Fruit fly (Drosophila melanogaster): ENCODE results near the gene Spn27A.

Spn27A gene

DNA sequence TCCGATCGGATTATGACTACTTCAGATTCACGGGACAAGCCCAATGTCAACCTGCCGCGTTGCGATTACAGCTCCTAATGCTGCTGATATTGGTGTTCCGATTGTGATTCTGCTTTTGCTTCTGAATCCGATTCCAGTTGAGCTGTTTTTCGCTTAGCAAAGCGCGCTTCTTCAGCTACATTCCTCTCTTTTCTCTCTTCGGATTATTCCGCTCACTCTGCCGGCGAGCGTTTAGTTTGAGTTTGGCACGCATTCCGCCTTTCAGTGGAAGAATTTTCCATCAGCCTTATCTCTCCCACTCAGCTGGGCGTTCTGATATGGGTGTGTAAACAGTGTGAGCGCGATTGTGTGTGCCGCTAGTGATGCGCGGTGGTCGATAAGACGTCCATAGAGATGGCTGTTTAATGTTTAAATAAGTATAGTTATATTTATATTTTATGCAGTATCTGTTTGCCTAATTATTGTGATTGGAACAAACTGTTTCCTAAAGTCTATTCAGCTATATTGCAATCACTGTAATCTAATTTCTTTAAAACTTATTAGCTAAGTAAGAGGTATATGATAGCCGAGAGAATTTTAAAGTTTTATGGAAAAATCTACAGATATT, 5.3 kb downstream of the Spn27A start, which contains the start of gene Galt:
Galt (minus strand) TSS at position 315 of the 607 bp plus-strand sequence.
- TF ChIP-seq CrebA (GFP tag; optimal IDR thresholded peaks at IDR 0.05; ENCODE audit: borderline replicate concordance): no peak
- TF ChIP-seq dl (GFP tag; optimal IDR thresholded peaks at IDR 0.05; ENCODE audit: insufficient read depth in 1 of 2, partially characterized antibody in 2 of 2): no peak
- TF ChIP-seq Myc (optimal IDR thresholded peaks at IDR 0.05): peak; percentile 53
- TF ChIP-seq Jra (GFP tag; optimal IDR thresholded peaks at IDR 0.05): no peak
- TF ChIP-seq OdsH (GFP tag; optimal IDR thresholded peaks at IDR 0.05): peak; percentile 52
- no peak for TF ChIP-seq Vsx2 (GFP tag; optimal IDR thresholded peaks at IDR 0.05; ENCODE audit: partially characterized antibody)
- no peak for TF ChIP-seq CG32264 (GFP tag; optimal IDR thresholded peaks at IDR 0.05)
- TF ChIP-seq Dfd (GFP tag; optimal IDR thresholded peaks at IDR 0.05): no peak
- TF ChIP-seq fru (GFP tag; optimal IDR thresholded peaks at IDR 0.05): peak; percentile 58
- peak; percentile 4 for TF ChIP-seq CG9705 (GFP tag; optimal IDR thresholded peaks at IDR 0.05)
- peak in 1 of 2 experiments; percentile 56 for TF ChIP-seq foxo (GFP tag; optimal IDR thresholded peaks at IDR 0.05)
- no peak for TF ChIP-seq dsf (GFP tag; optimal IDR thresholded peaks at IDR 0.05; ENCODE audit: borderline replicate concordance)
- TF ChIP-seq Hr78 (GFP tag; optimal IDR thresholded peaks at IDR 0.05): no peak
- TF ChIP-seq Hr83 (GFP tag; optimal IDR thresholded peaks at IDR 0.05; ENCODE audit: poor library complexity, severe bottlenecking): peak; percentile 55
- TF ChIP-seq woc (GFP tag; optimal IDR thresholded peaks at IDR 0.05): no peak
- TF ChIP-seq Hnf4 (GFP tag; optimal IDR thresholded peaks at IDR 0.05): no peak
- TF ChIP-seq Mio (GFP tag; optimal IDR thresholded peaks at IDR 0.05): no peak
- TF ChIP-seq Rel (GFP tag; optimal IDR thresholded peaks at IDR 0.05): no peak
- TF ChIP-seq Rel (tag; optimal IDR thresholded peaks at IDR 0.05): peak; percentile 29
- TF ChIP-seq HLH106 (tag; optimal IDR thresholded peaks at IDR 0.05): peak; percentile 51
- no peak for TF ChIP-seq usp (GFP tag; optimal IDR thresholded peaks at IDR 0.05)
- TF ChIP-seq ey (GFP tag; optimal IDR thresholded peaks at IDR 0.05): peak; percentile 29
- TF ChIP-seq GATAd (GFP tag; optimal IDR thresholded peaks at IDR 0.05): no peak
- peak; percentile 70 for TF ChIP-seq Dif (GFP tag; optimal IDR thresholded peaks at IDR 0.05; ENCODE audit: partially characterized antibody)
- peak; percentile 35 for TF ChIP-seq rgr (GFP tag; optimal IDR thresholded peaks at IDR 0.05)
- peak; percentile 27 for TF ChIP-seq Sp1 (GFP tag; optimal IDR thresholded peaks at IDR 0.05)
- TF ChIP-seq sv (GFP tag; optimal IDR thresholded peaks at IDR 0.05): no peak
- TF ChIP-seq brk (GFP tag; optimal IDR thresholded peaks at IDR 0.05): no peak
- TF ChIP-seq pan (optimal IDR thresholded peaks at IDR 0.05): no peak
- no peak for TF ChIP-seq sage (GFP tag; optimal IDR thresholded peaks at IDR 0.05)
- peak; percentile 36 for TF ChIP-seq psq (GFP tag; optimal IDR thresholded peaks at IDR 0.05)
- TF ChIP-seq N (GFP tag; optimal IDR thresholded peaks at IDR 0.05): no peak
- peak; percentile 64 for TF ChIP-seq h (GFP tag; optimal IDR thresholded peaks at IDR 0.05)
- peak; percentile 18 for TF ChIP-seq br (GFP tag; optimal IDR thresholded peaks at IDR 0.05)
- no peak for TF ChIP-seq tai (GFP tag; optimal IDR thresholded peaks at IDR 0.05)

DNA sequence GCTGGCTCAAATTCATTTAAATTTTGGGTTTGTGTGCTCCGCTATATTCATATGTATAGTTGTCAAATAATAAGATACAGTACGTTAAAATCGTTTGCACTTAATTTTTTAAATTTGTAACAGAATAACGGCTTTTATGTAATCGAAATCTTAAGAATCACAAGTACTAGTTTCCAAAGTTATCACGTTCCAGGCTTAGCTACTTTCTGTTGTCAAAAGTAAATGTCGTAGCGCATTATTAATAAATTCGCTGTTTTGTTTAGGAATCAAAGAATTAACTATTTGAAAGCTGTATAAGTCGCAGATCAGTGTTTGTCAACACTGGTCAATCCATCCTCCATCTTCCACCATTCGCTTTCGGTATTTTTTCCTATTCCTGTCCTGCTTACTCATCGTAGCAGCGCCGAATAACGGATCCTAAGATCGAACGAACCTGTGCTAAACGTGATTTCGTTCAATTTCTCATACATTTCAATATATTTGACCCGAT, 9.5 kb downstream of the Spn27A start, which contains the start of the genes CG13771, CG34310 and cup:
CG13771 (minus strand) TSS at position 51 of the 490 bp plus-strand sequence.
CG34310 (plus strand) TSS at position 103 of the 490 bp plus-strand sequence.
cup (plus strand) TSS at position 103 of the 490 bp plus-strand sequence.
- TF ChIP-seq brk (GFP tag; optimal IDR thresholded peaks at IDR 0.05) (no peak), usp (GFP tag; optimal IDR thresholded peaks at IDR 0.05) (no peak), dsf (GFP tag; optimal IDR thresholded peaks at IDR 0.05; ENCODE audit: borderline replicate concordance) (no peak), psq (GFP tag; optimal IDR thresholded peaks at IDR 0.05) (peak; percentile 41), Hr78 (GFP tag; optimal IDR thresholded peaks at IDR 0.05) (no peak)

DNA sequence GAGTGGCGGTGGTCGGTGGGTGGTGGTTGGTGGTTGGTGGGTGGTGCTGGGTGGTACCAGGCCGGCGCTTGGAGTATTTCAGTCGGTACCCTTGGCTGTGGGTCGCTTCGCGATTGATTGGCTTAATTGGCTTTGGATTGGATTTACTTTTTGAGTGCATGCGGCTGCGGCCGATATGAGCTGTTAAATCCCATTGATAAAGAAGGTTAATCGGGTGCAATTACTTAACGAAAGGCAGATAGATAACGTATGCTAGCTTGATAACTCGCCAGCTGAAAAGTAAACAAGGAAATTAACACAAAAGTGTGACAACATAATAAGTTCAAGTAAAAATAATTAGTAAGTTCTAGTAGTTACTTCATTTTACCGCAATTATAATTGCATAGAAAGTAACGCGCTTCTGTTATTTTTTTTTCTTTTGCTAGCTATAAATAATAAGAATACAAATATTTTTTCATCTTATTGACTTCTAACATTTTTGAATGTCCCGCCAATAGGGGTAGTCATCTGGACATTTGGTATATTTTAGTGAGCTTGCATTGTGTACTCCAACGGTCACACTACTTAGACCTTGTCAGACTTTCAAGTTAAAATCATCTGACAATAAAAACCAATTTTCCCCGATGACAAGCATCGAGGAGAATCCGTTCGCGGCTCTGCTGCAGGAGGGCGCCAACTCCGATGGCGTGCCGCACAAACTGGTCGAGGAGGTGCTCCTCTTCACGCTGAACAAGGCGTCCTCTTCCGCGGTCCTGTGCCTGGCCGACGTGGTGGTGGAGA, 15.0 kb downstream of the Spn27A start, which contains the start of the genes CG31636 and Ube4A:
CG31636 (minus strand) TSS at position 184 of the 780 bp plus-strand sequence.
Ube4A (plus strand) TSS at position 549 of the 780 bp plus-strand sequence.
- TF ChIP-seq Dif (GFP tag; optimal IDR thresholded peaks at IDR 0.05; ENCODE audit: partially characterized antibody) (no peak), CrebA (GFP tag; optimal IDR thresholded peaks at IDR 0.05; ENCODE audit: borderline replicate concordance) (no peak), Hr78 (GFP tag; optimal IDR thresholded peaks at IDR 0.05) (no peak), Vsx2 (GFP tag; optimal IDR thresholded peaks at IDR 0.05; ENCODE audit: partially characterized antibody) (peak; percentile 64), dsf (GFP tag; optimal IDR thresholded peaks at IDR 0.05; ENCODE audit: borderline replicate concordance) (no peak), sage (GFP tag; optimal IDR thresholded peaks at IDR 0.05) (no peak), Rel (GFP tag; optimal IDR thresholded peaks at IDR 0.05) (no peak), Rel (tag; optimal IDR thresholded peaks at IDR 0.05) (peak; percentile 51)
